Worm (Caenorhabditis elegans): ENCODE measurements around the gene T04C4.3.

DNA sequence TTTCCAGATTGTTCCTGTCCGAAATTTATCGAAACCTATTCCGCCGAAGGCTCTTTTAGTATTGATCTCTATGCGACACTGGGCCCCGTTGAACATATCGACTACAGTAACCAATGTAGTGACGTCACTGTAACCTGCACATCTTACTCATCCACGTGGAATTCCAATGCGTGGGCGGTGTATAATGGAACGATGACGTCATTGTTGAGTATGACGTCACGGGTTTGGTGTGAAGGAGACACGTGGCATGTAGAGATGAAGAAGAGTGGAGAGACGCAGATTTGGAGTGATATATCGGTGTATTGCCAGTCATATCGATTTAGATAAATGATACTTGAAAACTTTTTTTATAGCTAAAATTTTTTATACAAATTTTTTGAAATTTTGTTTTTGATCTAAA, 46.3 kb downstream of the T04C4.3 start:
- TF ChIP-seq ztf-11 (tag; optimal IDR thresholded peaks at IDR 0.05): no peak
- no peak for TF ChIP-seq mep-1 (tag; optimal IDR thresholded peaks at IDR 0.05)
- TF ChIP-seq ces-1 (GFP tag; optimal IDR thresholded peaks at IDR 0.05): no peak
- TF ChIP-seq snpc-4 (tag; optimal IDR thresholded peaks at IDR 0.05): no peak
- TF ChIP-seq nhr-76 (tag; optimal IDR thresholded peaks at IDR 0.05): no peak
- no peak for TF ChIP-seq nhr-12 (tag; optimal IDR thresholded peaks at IDR 0.05)
- no peak for TF ChIP-seq lsy-2 (tag; optimal IDR thresholded peaks at IDR 0.05)
- no peak for TF ChIP-seq pha-4 (tag; optimal IDR thresholded peaks at IDR 0.05)
- no peak for TF ChIP-seq unc-39 (tag; optimal IDR thresholded peaks at IDR 0.05)
- no peak for TF ChIP-seq flh-1 (GFP tag; optimal IDR thresholded peaks at IDR 0.05)
- TF ChIP-seq ceh-43 (GFP tag; optimal IDR thresholded peaks at IDR 0.05): no peak
- TF ChIP-seq nhr-237 (tag; optimal IDR thresholded peaks at IDR 0.05): no peak
- TF ChIP-seq cnd-1 (tag; optimal IDR thresholded peaks at IDR 0.05): no peak
- TF ChIP-seq nhr-28 (tag; optimal IDR thresholded peaks at IDR 0.05): no peak

All from whole organism, mixed stage, embryonic.